Worm (Caenorhabditis elegans) whole organism, L2 larva: Measurements from ENCODE around the gene srh-141.

Source experiments
- R02D3.7 ChIP-seq: fragments of 150-350 bp; optimal IDR thresholded peaks from 2 replicates; lab custom pipeline; 2014; ENCODE audit warnings: missing biosample characterization, missing genetic modification characterization
- ceh-16 ChIP-seq: fragments of 150-350 bp; optimal IDR thresholded peaks from 2 replicates; lab custom pipeline; 2014; ENCODE audit warnings: missing biosample characterization, missing genetic modification characterization
- crh-2 ChIP-seq: sonication (generic microtip); optimal IDR thresholded peaks from 2 replicates; lab custom pipeline; 2017; ENCODE audit warnings: missing biosample characterization, missing genetic modification characterization
- dmd-4 ChIP-seq: sonication (generic microtip); optimal IDR thresholded peaks from 2 replicates; lab custom pipeline; 2017; ENCODE audit warnings: missing biosample characterization, missing genetic modification characterization
- fos-1 ChIP-seq: fragments of 150-350 bp; optimal IDR thresholded peaks from 2 replicates; lab custom pipeline; 2014; ENCODE audit warnings: missing biosample characterization, missing genetic modification characterization
- lin-13 ChIP-seq: fragments of 150-350 bp; optimal IDR thresholded peaks from 2 replicates; lab custom pipeline; 2014; ENCODE audit warnings: missing biosample characterization, missing genetic modification reagents, missing genetic modification characterization
- mdl-1 ChIP-seq, 2 experiments: fragments of 150-350 bp in 1 of 2; sonication (generic microtip) in 1 of 2; optimal IDR thresholded peaks; 2 replicates each; lab custom pipeline; 2017; ENCODE audit warnings: missing biosample characterization in 2 of 2, missing genetic modification characterization in 2 of 2
- nhr-12 ChIP-seq: fragments of 150-350 bp; optimal IDR thresholded peaks from 2 replicates; lab custom pipeline; 2014; ENCODE audit warnings: missing biosample characterization, missing genetic modification characterization
- snpc-4 ChIP-seq: fragments of 150-350 bp; optimal IDR thresholded peaks from 2 replicates; lab custom pipeline; 2014; ENCODE audit warnings: missing biosample characterization, missing genetic modification characterization
- unc-39 ChIP-seq: fragments of 150-350 bp; optimal IDR thresholded peaks from 2 replicates; lab custom pipeline; 2014; ENCODE audit warnings: missing biosample characterization, missing genetic modification characterization
- unc-55 ChIP-seq: fragments of 150-350 bp; sonication (generic microtip); optimal IDR thresholded peaks from 3 replicates; lab custom pipeline; 2014; ENCODE audit warnings: missing biosample characterization, missing genetic modification reagents, missing genetic modification characterization
- unc-62 ChIP-seq: fragments of 150-350 bp; optimal IDR thresholded peaks from 2 replicates; lab custom pipeline; 2014; ENCODE audit warnings: missing biosample characterization, missing genetic modification reagents, missing genetic modification characterization
- zag-1 ChIP-seq: fragments of 150-350 bp; optimal IDR thresholded peaks from 2 replicates; lab custom pipeline; 2014; ENCODE audit warnings: missing biosample characterization, missing genetic modification characterization

DNA sequence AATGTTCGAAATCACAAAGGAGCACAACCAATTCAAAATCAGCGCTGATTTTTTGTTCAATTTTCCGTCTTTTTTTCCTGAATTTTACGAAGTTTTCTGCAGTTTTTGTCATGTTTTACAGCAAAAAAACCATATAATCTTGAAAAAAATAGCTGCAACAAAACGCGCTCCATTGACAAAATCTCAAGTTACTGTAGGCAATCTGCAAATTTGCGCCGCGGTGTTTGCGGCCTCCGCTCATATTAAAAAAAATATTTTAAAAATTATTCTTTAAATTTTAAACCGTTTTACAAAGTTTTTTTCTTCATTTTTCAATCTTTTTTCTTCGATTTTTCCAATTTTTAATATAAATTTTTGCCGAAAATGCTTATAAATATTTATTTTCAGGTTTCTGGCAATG lies 38.4 kb upstream of the srh-141 start:
- TF ChIP-seq R02D3.7 (tag; lab: Kevin White, UChicago) (no peak), unc-39 (no peak), nhr-12 (tag; lab: Kevin White, UChicago) (no peak), ceh-16 (no peak), unc-55 (no peak), fos-1 (tag; lab: Kevin White, UChicago) (no peak), crh-2 (tag; lab: Kevin White, UChicago) (no peak), unc-62 (GFP tag; lab: Kevin White, UChicago) (no peak), dmd-4 (tag; lab: Kevin White, UChicago) (no peak), mdl-1 (tag; optimal IDR thresholded peaks at IDR 0.05; lab: Kevin White, UChicago) (no peak), zag-1 (no peak), snpc-4 (tag; lab: Kevin White, UChicago) (no peak), lin-13 (GFP tag; lab: Kevin White, UChicago) (no peak)
